Worm (Caenorhabditis elegans): ENCODE measurements around the gene F37A4.2.

DNA sequence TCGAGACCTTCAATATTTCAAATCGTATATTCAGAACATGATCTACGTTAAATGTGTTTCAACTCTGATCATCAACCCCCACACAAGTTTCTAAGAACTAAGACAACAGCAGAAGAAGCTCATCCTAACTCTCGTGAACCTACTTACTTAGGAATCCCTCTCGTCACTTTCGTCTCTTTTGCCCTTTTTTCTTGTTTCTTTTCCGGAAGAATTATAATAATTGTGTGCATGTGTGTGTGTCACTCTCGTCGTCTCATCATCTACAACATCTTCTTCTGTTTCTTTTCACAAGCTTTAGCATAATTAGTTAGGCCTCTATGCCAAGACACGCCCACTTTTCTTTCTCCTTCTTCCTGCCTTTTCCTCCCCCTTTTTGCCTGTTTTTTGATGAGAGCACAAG, 31.8 kb upstream of the F37A4.2 start:
- TF ChIP-seq unc-62 (GFP tag; optimal IDR thresholded peaks at IDR 0.05) (no peak), C16A3.4 (tag; optimal IDR thresholded peaks at IDR 0.05) (no peak), nhr-90 (tag; optimal IDR thresholded peaks at IDR 0.05; ENCODE audit: poor library complexity) (no peak), egl-27 (tag; optimal IDR thresholded peaks at IDR 0.05) (no peak), nhr-28 (tag; optimal IDR thresholded peaks at IDR 0.05) (no peak), zag-1 (tag; optimal IDR thresholded peaks at IDR 0.05) (no peak), ztf-11 (tag; optimal IDR thresholded peaks at IDR 0.05) (no peak), dpl-1 (GFP tag; optimal IDR thresholded peaks at IDR 0.05) (no peak), mdl-1 (tag; optimal IDR thresholded peaks at IDR 0.05) (no peak), rnt-1 (tag; optimal IDR thresholded peaks at IDR 0.05) (no peak)

All from whole organism, L1 larva.